Fruit fly (Drosophila melanogaster) whole organism, prepupa: ENCODE results near the gene syd.

Source experiments
- Blimp-1 ChIP-seq: fragments of 200-800 bp; sonication (Bioruptor generic); optimal IDR thresholded peaks from 3 replicates; lab custom pipeline; 2017; ENCODE audit warnings: missing biosample characterization, missing genetic modification characterization, mild to moderate bottlenecking, moderate library complexity, missing genetic modification reagents
- CG10631 ChIP-seq: fragments of 200-800 bp; sonication (Bioruptor generic); optimal IDR thresholded peaks from 2 replicates; lab custom pipeline; 2016; ENCODE audit warnings: missing biosample characterization, missing genetic modification characterization
- CG11294 ChIP-seq: fragments of 200-800 bp; sonication (Bioruptor generic); IDR thresholded peaks from 2 replicates; pipeline ENCODE4 v1.3.6; 2022; ENCODE audit warnings: missing biosample characterization, missing genetic modification characterization
- CG11762 ChIP-seq: fragments of 200-800 bp; sonication (Bioruptor generic); optimal IDR thresholded peaks from 3 replicates; lab custom pipeline; 2016; ENCODE audit warnings: missing biosample characterization, missing genetic modification characterization; ENCODE audit not compliant: insufficient read depth
- CG11902 ChIP-seq: fragments of 200-800 bp; sonication (Bioruptor generic); optimal IDR thresholded peaks from 3 replicates; lab custom pipeline; 2016; ENCODE audit warnings: missing biosample characterization, missing genetic modification characterization
- CG15336 ChIP-seq: fragments of 200-800 bp; sonication (Bioruptor generic); IDR thresholded peaks from 2 replicates; pipeline ENCODE4 v1.3.6; 2022; ENCODE audit warnings: missing biosample characterization, missing genetic modification characterization
- CG1621 ChIP-seq: fragments of 200-800 bp; sonication (Bioruptor generic); optimal IDR thresholded peaks from 3 replicates; lab custom pipeline; 2018; ENCODE audit warnings: missing biosample characterization, mild to moderate bottlenecking, missing genetic modification characterization
- CG16779 ChIP-seq: fragments of 200-800 bp; sonication (Bioruptor generic); optimal IDR thresholded peaks from 3 replicates; lab custom pipeline; 2017; ENCODE audit warnings: missing biosample characterization, mild to moderate bottlenecking, missing genetic modification characterization
- CG3032 ChIP-seq: fragments of 200-800 bp; optimal IDR thresholded peaks from 2 replicates; lab custom pipeline; 2019; ENCODE audit warnings: missing biosample characterization, mild to moderate bottlenecking, missing genetic modification characterization, moderate library complexity
- CG31627 ChIP-seq: fragments of 200-800 bp; sonication (Bioruptor generic); optimal IDR thresholded peaks from 3 replicates; lab custom pipeline; 2016; ENCODE audit warnings: missing biosample characterization, missing genetic modification characterization
- CG32006 ChIP-seq: fragments of 200-800 bp; sonication (Bioruptor generic); optimal IDR thresholded peaks from 3 replicates; lab custom pipeline; 2017; ENCODE audit warnings: missing biosample characterization, mild to moderate bottlenecking, missing genetic modification characterization
- CG34406 ChIP-seq: fragments of 200-800 bp; sonication (Bioruptor generic); optimal IDR thresholded peaks from 3 replicates; lab custom pipeline; 2016; ENCODE audit warnings: missing biosample characterization, missing genetic modification characterization
- CG3919 ChIP-seq: fragments of 200-800 bp; sonication (Bioruptor generic); optimal IDR thresholded peaks from 3 replicates; lab custom pipeline; 2016; ENCODE audit warnings: missing biosample characterization, missing genetic modification characterization
- CG4318 ChIP-seq: fragments of 200-800 bp; sonication (Bioruptor generic); optimal IDR thresholded peaks from 3 replicates; lab custom pipeline; 2017; ENCODE audit warnings: missing biosample characterization, mild to moderate bottlenecking, missing genetic modification characterization
- CG6276 ChIP-seq: fragments of 200-800 bp; sonication (Bioruptor generic); optimal IDR thresholded peaks from 2 replicates; lab custom pipeline; 2017; ENCODE audit warnings: missing biosample characterization, mild to moderate bottlenecking, missing genetic modification characterization
- CG6792 ChIP-seq: fragments of 200-800 bp; sonication (Bioruptor generic); optimal IDR thresholded peaks from 3 replicates; lab custom pipeline; 2016; ENCODE audit warnings: missing biosample characterization, missing genetic modification characterization
- CG6808 ChIP-seq: fragments of 200-800 bp; sonication (Bioruptor generic); optimal IDR thresholded peaks from 3 replicates; lab custom pipeline; 2017; ENCODE audit warnings: missing biosample characterization, missing genetic modification characterization, mild to moderate bottlenecking, moderate library complexity, missing genetic modification reagents
- CG6854 ChIP-seq: fragments of 200-800 bp; sonication (Bioruptor generic); optimal IDR thresholded peaks from 2 replicates; lab custom pipeline; 2017; ENCODE audit warnings: missing biosample characterization, mild to moderate bottlenecking, missing genetic modification characterization
- CG7368 ChIP-seq: fragments of 200-800 bp; sonication (Bioruptor generic); optimal IDR thresholded peaks from 3 replicates; lab custom pipeline; 2016; ENCODE audit warnings: missing biosample characterization, missing genetic modification characterization
- CG8119 ChIP-seq: fragments of 200-800 bp; sonication (Bioruptor generic); IDR thresholded peaks from 3 replicates; pipeline ENCODE4 v1.3.6; 2022; ENCODE audit warnings: missing biosample characterization, missing genetic modification characterization
- CG8319 ChIP-seq: fragments of 200-800 bp; sonication (Bioruptor generic); optimal IDR thresholded peaks from 3 replicates; lab custom pipeline; 2016; ENCODE audit warnings: missing biosample characterization, missing genetic modification characterization
- CG9139 ChIP-seq: fragments of 200-800 bp; sonication (Bioruptor generic); optimal IDR thresholded peaks from 3 replicates; lab custom pipeline; 2017; ENCODE audit warnings: missing biosample characterization, mild to moderate bottlenecking, missing genetic modification characterization
- Eip75B ChIP-seq: fragments of 200-800 bp; sonication (Bioruptor generic); optimal IDR thresholded peaks from 3 replicates; lab custom pipeline; 2016; ENCODE audit warnings: missing biosample characterization, missing genetic modification characterization
- Eip93F ChIP-seq: fragments of 200-800 bp; sonication (Bioruptor generic); optimal IDR thresholded peaks from 2 replicates; lab custom pipeline; 2016; ENCODE audit warnings: missing biosample characterization, mild to moderate bottlenecking, missing genetic modification characterization
- Ets21C ChIP-seq: fragments of 200-800 bp; sonication (Bioruptor generic); optimal IDR thresholded peaks from 3 replicates; lab custom pipeline; 2016; ENCODE audit warnings: missing biosample characterization, missing genetic modification characterization
- Ets96B ChIP-seq: fragments of 200-800 bp; optimal IDR thresholded peaks from 2 replicates; lab custom pipeline; 2019; ENCODE audit warnings: missing biosample characterization, mild to moderate bottlenecking, missing genetic modification characterization, moderate library complexity
- Gug ChIP-seq: fragments of 200-800 bp; sonication (Bioruptor generic); IDR thresholded peaks from 2 replicates; pipeline ENCODE4 v1.3.6; 2022; ENCODE audit warnings: missing biosample characterization, missing genetic modification characterization
- Hr38 ChIP-seq: sonication (Bioruptor generic); optimal IDR thresholded peaks from 2 replicates; lab custom pipeline; 2016; ENCODE audit warnings: missing biosample characterization, missing genetic modification characterization
- Hr4 ChIP-seq: fragments of 200-800 bp; sonication (Bioruptor generic); optimal IDR thresholded peaks from 3 replicates; lab custom pipeline; 2016; ENCODE audit warnings: missing biosample characterization, missing genetic modification characterization
- OdsH ChIP-seq: fragments of 200-800 bp; sonication (Bioruptor generic); optimal IDR thresholded peaks from 3 replicates; lab custom pipeline; 2016; ENCODE audit warnings: missing biosample characterization, missing genetic modification characterization
- Smox ChIP-seq: fragments of 200-800 bp; sonication (Bioruptor generic); optimal IDR thresholded peaks from 3 replicates; lab custom pipeline; 2016; ENCODE audit warnings: missing biosample characterization, missing genetic modification characterization
- Sox102F ChIP-seq: fragments of 200-800 bp; sonication (Bioruptor generic); optimal IDR thresholded peaks from 2 replicates; lab custom pipeline; 2016; ENCODE audit warnings: missing biosample characterization, mild to moderate bottlenecking, missing genetic modification characterization
- Sox14 ChIP-seq: fragments of 200-800 bp; sonication (Bioruptor generic); optimal IDR thresholded peaks from 3 replicates; lab custom pipeline; 2016; ENCODE audit warnings: missing biosample characterization, missing genetic modification characterization
- Sox15 ChIP-seq: fragments of 200-800 bp; sonication (Bioruptor generic); optimal IDR thresholded peaks from 3 replicates; lab custom pipeline; 2016; ENCODE audit warnings: missing biosample characterization, missing genetic modification characterization
- achi ChIP-seq: fragments of 200-800 bp; sonication (Bioruptor generic); optimal IDR thresholded peaks from 3 replicates; lab custom pipeline; 2016; ENCODE audit warnings: missing biosample characterization, missing genetic modification characterization
- cyc ChIP-seq: fragments of 200-800 bp; sonication (Bioruptor generic); optimal IDR thresholded peaks from 3 replicates; lab custom pipeline; 2016; ENCODE audit warnings: missing biosample characterization, missing genetic modification characterization
- dsx ChIP-seq: fragments of 200-800 bp; optimal IDR thresholded peaks from 3 replicates; lab custom pipeline; 2019; ENCODE audit warnings: missing biosample characterization, mild to moderate bottlenecking, missing genetic modification characterization, moderate library complexity; ENCODE audit not compliant: poor library complexity, severe bottlenecking
- eg ChIP-seq: fragments of 200-800 bp; sonication (Bioruptor generic); IDR thresholded peaks from 3 replicates; pipeline ENCODE4 v1.3.6; 2022; ENCODE audit warnings: missing biosample characterization, missing genetic modification characterization
- esn ChIP-seq: fragments of 200-800 bp; sonication (Bioruptor generic); optimal IDR thresholded peaks from 2 replicates; lab custom pipeline; 2016; ENCODE audit warnings: missing biosample characterization, mild to moderate bottlenecking, missing genetic modification characterization, moderate library complexity
- fd59A ChIP-seq: fragments of 200-800 bp; sonication (Bioruptor generic); optimal IDR thresholded peaks from 2 replicates; lab custom pipeline; 2017; ENCODE audit warnings: missing biosample characterization, mild to moderate bottlenecking, missing genetic modification characterization, missing genetic modification reagents
- fd85E ChIP-seq: fragments of 200-800 bp; sonication (Bioruptor generic); optimal IDR thresholded peaks from 3 replicates; lab custom pipeline; 2016; ENCODE audit warnings: missing biosample characterization, missing genetic modification characterization
- fkh ChIP-seq: fragments of 200-800 bp; sonication (Bioruptor generic); optimal IDR thresholded peaks from 3 replicates; lab custom pipeline; 2017; ENCODE audit warnings: missing biosample characterization, mild to moderate bottlenecking, missing genetic modification characterization, moderate library complexity
- lz ChIP-seq: fragments of 200-800 bp; sonication (Bioruptor generic); optimal IDR thresholded peaks from 3 replicates; lab custom pipeline; 2016; ENCODE audit warnings: missing biosample characterization, missing genetic modification characterization
- net ChIP-seq: fragments of 200-800 bp; sonication (Bioruptor generic); optimal IDR thresholded peaks from 3 replicates; lab custom pipeline; 2016; ENCODE audit warnings: missing biosample characterization, missing genetic modification characterization
- pdm3 ChIP-seq: fragments of 200-800 bp; sonication (Bioruptor generic); optimal IDR thresholded peaks from 3 replicates; lab custom pipeline; 2016; ENCODE audit warnings: missing biosample characterization, missing genetic modification characterization
- salr ChIP-seq, 2 experiments: fragments of 200-800 bp; sonication (Bioruptor generic); optimal IDR thresholded peaks; 3 replicates each; lab custom pipeline; 2016 to 2018; ENCODE audit warnings: missing biosample characterization in 2 of 2, missing genetic modification characterization in 2 of 2, mild to moderate bottlenecking in 1 of 2
- spab ChIP-seq: fragments of 200-800 bp; sonication (Bioruptor generic); optimal IDR thresholded peaks from 2 replicates; lab custom pipeline; 2017; ENCODE audit warnings: missing biosample characterization, mild to moderate bottlenecking, missing genetic modification characterization, missing genetic modification reagents
- ss ChIP-seq, 2 experiments: fragments of 200-800 bp; sonication (Bioruptor generic); optimal IDR thresholded peaks; 2 replicates in 1 of 2; 3 replicates in 1 of 2; lab custom pipeline; 2017 to 2018; ENCODE audit warnings: mild to moderate bottlenecking in 2 of 2, missing biosample characterization in 2 of 2, missing genetic modification characterization in 2 of 2, moderate library complexity in 1 of 2
- svp ChIP-seq: fragments of 200-800 bp; sonication (Bioruptor generic); peaks from one replicate; lab custom pipeline; 2016; ENCODE audit warnings: missing biosample characterization, missing genetic modification characterization
- topi ChIP-seq: fragments of 200-800 bp; sonication (Bioruptor generic); optimal IDR thresholded peaks from 3 replicates; lab custom pipeline; 2016; ENCODE audit warnings: missing biosample characterization, missing genetic modification characterization
- vri ChIP-seq: fragments of 200-800 bp; sonication (Bioruptor generic); optimal IDR thresholded peaks from 3 replicates; lab custom pipeline; 2016; ENCODE audit warnings: missing biosample characterization, mild to moderate bottlenecking, missing genetic modification characterization

Gene syd

DNA sequence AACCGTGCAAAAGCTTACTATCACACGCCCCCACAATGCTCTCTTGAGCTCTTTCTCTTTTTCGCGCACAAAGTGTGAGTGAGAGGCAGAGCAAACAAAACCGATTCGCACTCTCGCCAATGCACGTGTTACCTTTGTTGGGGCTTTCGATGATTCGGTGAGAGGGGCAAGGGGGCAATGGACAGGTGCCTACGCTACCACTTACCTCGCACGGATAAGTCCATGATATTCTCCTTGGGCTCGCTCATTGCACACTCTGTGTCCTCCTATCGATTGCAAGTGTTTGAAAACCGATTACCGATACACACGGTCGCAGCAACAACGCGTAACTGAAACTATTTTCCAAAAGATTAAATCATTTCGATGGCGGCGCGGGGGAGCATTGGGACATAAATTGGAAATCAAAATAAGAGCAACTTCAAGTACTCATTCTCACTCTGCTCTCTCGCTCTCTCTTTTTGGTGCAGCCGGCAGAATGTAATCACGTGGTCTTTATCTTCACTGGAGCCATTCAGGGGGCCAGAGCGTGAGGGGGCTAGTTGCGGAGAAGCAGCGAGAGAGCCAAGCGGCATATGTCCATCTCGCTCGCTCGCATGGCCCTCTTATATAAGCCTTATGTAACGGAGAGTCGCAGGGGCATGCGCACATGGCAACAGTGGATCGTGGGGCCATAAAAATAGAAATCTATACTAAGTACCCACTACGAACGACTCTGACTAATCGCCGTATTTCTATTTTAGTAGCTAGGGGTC, 68.7 kb downstream of the syd start, which contains the start of gene Pdp1:
Pdp1 (minus strand) TSS at position 334 of the 752 bp plus-strand sequence.
- TF ChIP-seq achi (no peak), fd85E (no peak), Sox102F (GFP tag; lab: Kevin White, UChicago) (peak; percentile 14), eg (GFP tag; lab: Robert Waterston, UW) (peak; percentile 41; the same call in 1 of the 3 replicates), CG6808 (peak; percentile 29), Sox14 (GFP tag; lab: Kevin White, UChicago) (peak; percentile 46), CG32006 (GFP tag; lab: Kevin White, UChicago) (peak; percentile 46), Eip75B (GFP tag; lab: Kevin White, UChicago) (peak; percentile 15), Ets96B (tag; lab: Kevin White, UChicago) (no peak), spab (GFP tag; lab: Kevin White, UChicago) (no peak), Blimp-1 (GFP tag; lab: Kevin White, UChicago) (peak; percentile 0), cyc (no peak), dsx (GFP tag; lab: Kevin White, UChicago) (peak; percentile 57), lz (no peak), OdsH (GFP tag; lab: Kevin White, UChicago) (no peak), CG3032 (no peak), CG16779 (tag; lab: Kevin White, UChicago) (no peak), vri (peak; percentile 100), CG11902 (no peak), Hr38 (no peak), CG6854 (GFP tag; lab: Kevin White, UChicago) (peak; percentile 27), Gug (GFP tag; lab: Robert Waterston, UW) (no peak), CG11762 (GFP tag; lab: Kevin White, UChicago) (no peak), CG31627 (no peak), topi (no peak), Eip93F (GFP tag; lab: Kevin White, UChicago) (no peak), CG9139 (GFP tag; lab: Kevin White, UChicago) (no peak), CG34406 (GFP tag; lab: Kevin White, UChicago) (no peak), CG4318 (GFP tag; lab: Kevin White, UChicago) (no peak), CG11294 (GFP tag; lab: Robert Waterston, UW) (no peak), CG7368 (no peak), CG8119 (GFP tag; lab: Robert Waterston, UW) (peak; percentile 47; the same call in 2 of the 3 replicates), CG1621 (tag; lab: Kevin White, UChicago) (no peak), net (GFP tag; lab: Kevin White, UChicago) (peak; percentile 33), esn (GFP tag; lab: Kevin White, UChicago) (peak; percentile 26), fkh (GFP tag; lab: Kevin White, UChicago) (peak; percentile 53), Ets21C (GFP tag; lab: Kevin White, UChicago) (no peak), ss (GFP tag; optimal IDR thresholded peaks at IDR 0.05; lab: Kevin White, UChicago) (peak; percentile 1 to 34), fd59A (no peak), pdm3 (peak; percentile 22), CG8319 (GFP tag; lab: Kevin White, UChicago) (no peak), Sox15 (GFP tag; lab: Kevin White, UChicago) (no peak), Hr4 (no peak), salr (GFP tag; optimal IDR thresholded peaks at IDR 0.05; lab: Kevin White, UChicago) (no peak), Smox (GFP tag; lab: Kevin White, UChicago) (no peak), CG6276 (GFP tag; lab: Kevin White, UChicago) (peak; percentile 38), CG15336 (GFP tag; lab: Robert Waterston, UW) (peak; percentile 46), CG3919 (peak; percentile 43), svp (peak; percentile 84), CG10631 (GFP tag; lab: Kevin White, UChicago) (no peak), CG6792 (GFP tag; lab: Kevin White, UChicago) (no peak)
